Worm (Caenorhabditis elegans): ENCODE measurements around the gene ZK945.4.

DNA sequence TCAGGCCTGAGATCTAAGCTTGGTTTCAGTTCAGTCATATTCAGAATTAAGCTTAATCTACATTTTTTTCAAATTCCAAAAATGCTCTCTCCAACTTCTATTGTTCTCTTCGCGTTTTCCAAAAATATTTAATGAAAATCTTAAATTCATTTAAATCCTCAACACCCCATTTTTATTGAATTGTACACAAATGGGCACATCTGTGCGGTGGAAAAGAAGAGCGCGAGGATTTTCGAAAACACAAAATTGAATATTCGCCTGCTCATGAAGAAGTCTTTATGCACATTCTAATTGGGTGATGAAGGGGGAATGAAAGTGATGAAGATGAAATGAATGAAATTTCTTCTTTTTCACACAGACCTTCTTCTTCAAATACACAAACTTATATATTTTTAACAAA, 21.0 kb downstream of the ZK945.4 start:
- TF ChIP-seq hlh-17 (GFP tag; optimal IDR thresholded peaks at IDR 0.05; ENCODE audit: borderline replicate concordance) = no peak
- TF ChIP-seq zag-1 (tag; optimal IDR thresholded peaks at IDR 0.05) = no peak
- TF ChIP-seq nhr-19 (GFP tag; conservative IDR thresholded peaks at IDR 0.05) = no peak
- TF ChIP-seq xbp-1 (tag; optimal IDR thresholded peaks at IDR 0.05) = no peak
- TF ChIP-seq elt-3 (tag; optimal IDR thresholded peaks at IDR 0.05) = no peak
- no peak for TF ChIP-seq ceh-63 (GFP tag; optimal IDR thresholded peaks at IDR 0.05)
- TF ChIP-seq tbx-2 (tag; optimal IDR thresholded peaks at IDR 0.05) = no peak
- TF ChIP-seq nhr-11 (tag; optimal IDR thresholded peaks at IDR 0.05) = no peak
- TF ChIP-seq sox-4 (tag; optimal IDR thresholded peaks at IDR 0.05) = no peak
